Fruit fly (Drosophila melanogaster) whole organism, embryonic: Measurements from ENCODE around the gene AsnRS.

ENCODE experiments used
- Ada2b ChIP-seq: fragments of 200-800 bp; sonication (Bioruptor generic); IDR thresholded peaks from 2 replicates; pipeline ENCODE4 v1.3.6; 2022; ENCODE audit warnings: missing biosample characterization, missing genetic modification characterization
- BtbVII ChIP-seq: fragments of 200-800 bp; sonication (Bioruptor generic); optimal IDR thresholded peaks from 3 replicates; lab custom pipeline; 2017; ENCODE audit warnings: missing biosample characterization, mild to moderate bottlenecking, missing genetic modification characterization
- CG1024 ChIP-seq: fragments of 200-800 bp; sonication (Bioruptor generic); IDR thresholded peaks from 2 replicates; pipeline ENCODE4 v1.3.6; 2022; ENCODE audit warnings: missing biosample characterization, missing genetic modification characterization
- CG10462 ChIP-seq: fragments of 200-800 bp; sonication (Bioruptor generic); optimal IDR thresholded peaks from 2 replicates; lab custom pipeline; 2016; ENCODE audit warnings: missing biosample characterization, missing genetic modification characterization
- CG15073 ChIP-seq: fragments of 200-800 bp; sonication (Bioruptor generic); optimal IDR thresholded peaks from 2 replicates; lab custom pipeline; 2016; ENCODE audit warnings: missing biosample characterization, missing genetic modification characterization
- CG17612 ChIP-seq: fragments of 200-800 bp; sonication (Bioruptor generic); IDR thresholded peaks from 2 replicates; pipeline ENCODE4 v1.3.6; 2022; ENCODE audit warnings: missing biosample characterization, missing genetic modification characterization
- CG17912 ChIP-seq: fragments of 200-800 bp; sonication (Bioruptor generic); optimal IDR thresholded peaks from 2 replicates; lab custom pipeline; 2018; ENCODE audit warnings: missing biosample characterization, mild to moderate bottlenecking, missing genetic modification characterization
- CG18476 ChIP-seq: fragments of 200-800 bp; sonication (Bioruptor generic); optimal IDR thresholded peaks from 2 replicates; lab custom pipeline; 2016; ENCODE audit warnings: missing biosample characterization, mild to moderate bottlenecking, missing genetic modification characterization
- CG2889 ChIP-seq: fragments of 200-800 bp; sonication (Bioruptor generic); IDR thresholded peaks from 3 replicates; pipeline ENCODE4 v1.3.6; 2022; ENCODE audit warnings: missing biosample characterization, missing genetic modification characterization
- CG30020 ChIP-seq: fragments of 200-800 bp; optimal IDR thresholded peaks from 2 replicates; lab custom pipeline; 2019; ENCODE audit warnings: missing biosample characterization, mild to moderate bottlenecking, missing genetic modification characterization, moderate library complexity
- CG3163 ChIP-seq: fragments of 200-800 bp; sonication (Bioruptor generic); optimal IDR thresholded peaks from 3 replicates; lab custom pipeline; 2016; ENCODE audit warnings: missing biosample characterization, missing genetic modification characterization
- CG32532 ChIP-seq: fragments of 200-800 bp; sonication (Bioruptor generic); IDR thresholded peaks from 2 replicates; pipeline ENCODE4 v1.3.6; 2022; ENCODE audit warnings: missing biosample characterization, missing genetic modification characterization
- CG3281 ChIP-seq: fragments of 200-800 bp; sonication (Bioruptor generic); optimal IDR thresholded peaks from 3 replicates; lab custom pipeline; 2017; ENCODE audit warnings: missing biosample characterization, mild to moderate bottlenecking, missing genetic modification characterization
- CG33557 ChIP-seq: fragments of 200-800 bp; sonication (Bioruptor generic); optimal IDR thresholded peaks from 2 replicates; lab custom pipeline; 2019; ENCODE audit warnings: missing biosample characterization, mild to moderate bottlenecking, missing genetic modification characterization, moderate library complexity
- CG4360 ChIP-seq: fragments of 200-800 bp; sonication (Bioruptor generic); IDR thresholded peaks from 2 replicates; pipeline ENCODE4 v1.3.6; 2022; ENCODE audit warnings: missing biosample characterization, missing genetic modification characterization
- CG7928 ChIP-seq: fragments of 200-800 bp; sonication (Bioruptor generic); optimal IDR thresholded peaks from 2 replicates; lab custom pipeline; 2017; ENCODE audit warnings: missing biosample characterization, mild to moderate bottlenecking, missing genetic modification characterization
- CG8359 ChIP-seq: fragments of 200-800 bp; sonication (Bioruptor generic); optimal IDR thresholded peaks from 2 replicates; lab custom pipeline; 2017; ENCODE audit warnings: missing biosample characterization, mild to moderate bottlenecking, missing genetic modification characterization, borderline replicate concordance
- CG8478 ChIP-seq: fragments of >200 bp; optimal IDR thresholded peaks from 2 replicates; lab custom pipeline; 2018
- CkIIα-i1 ChIP-seq: fragments of 200-800 bp; sonication (Bioruptor generic); IDR thresholded peaks from 2 replicates; pipeline ENCODE4 v1.3.6; 2022; ENCODE audit warnings: missing biosample characterization, missing genetic modification characterization
- CoRest ChIP-seq: fragments of 200-800 bp; sonication (Bioruptor generic); optimal IDR thresholded peaks from 3 replicates; lab custom pipeline; 2018; ENCODE audit warnings: missing biosample characterization, mild to moderate bottlenecking, missing genetic modification characterization, moderate library complexity
- D19B ChIP-seq: fragments of 200-800 bp; sonication (Bioruptor generic); optimal IDR thresholded peaks from 2 replicates; lab custom pipeline; 2017; ENCODE audit warnings: missing biosample characterization, mild to moderate bottlenecking, missing genetic modification characterization
- Drgx ChIP-seq: fragments of 200-800 bp; sonication (Bioruptor generic); IDR thresholded peaks from 2 replicates; pipeline ENCODE4 v1.3.6; 2022; ENCODE audit warnings: missing biosample characterization, missing genetic modification characterization
- E2f1 ChIP-seq: fragments of 200-800 bp; sonication (Bioruptor generic); IDR thresholded peaks from 2 replicates; pipeline ENCODE4 v1.3.6; 2022; ENCODE audit warnings: missing biosample characterization, missing genetic modification characterization
- H15 ChIP-seq: fragments of 200-800 bp; sonication (Bioruptor generic); IDR thresholded peaks from 3 replicates; pipeline ENCODE4 v1.3.6; 2022; ENCODE audit warnings: missing biosample characterization, missing genetic modification characterization
- Hr78 ChIP-seq, 2 experiments: fragments of 200-800 bp in 1 of 2; fragments of >200 bp in 1 of 2; sonication (Bioruptor generic) in 1 of 2; optimal IDR thresholded peaks; 2 replicates each; lab custom pipeline; 2017 to 2019; ENCODE audit warnings: missing biosample characterization in 2 of 2, missing genetic modification characterization in 2 of 2, mild to moderate bottlenecking in 1 of 2, moderate library complexity in 1 of 2
- MTF-1 ChIP-seq: fragments of 200-800 bp; sonication (Bioruptor generic); optimal IDR thresholded peaks from 2 replicates; lab custom pipeline; 2018; ENCODE audit warnings: missing biosample characterization, mild to moderate bottlenecking, missing genetic modification characterization, borderline replicate concordance
- Meics ChIP-seq: fragments of 200-800 bp; sonication (Bioruptor generic); optimal IDR thresholded peaks from 2 replicates; lab custom pipeline; 2017; ENCODE audit warnings: missing biosample characterization, mild to moderate bottlenecking, missing genetic modification characterization
- Myb ChIP-seq: fragments of 200-800 bp; sonication (Bioruptor generic); optimal IDR thresholded peaks from 2 replicates; lab custom pipeline; 2016; ENCODE audit warnings: missing biosample characterization, missing genetic modification characterization
- Nf-YA ChIP-seq: fragments of 200-800 bp; sonication (Bioruptor generic); IDR thresholded peaks from 2 replicates; pipeline ENCODE4 v1.3.6; 2022; ENCODE audit warnings: missing biosample characterization, missing genetic modification characterization
- Sin3A ChIP-seq: fragments of >200 bp; optimal IDR thresholded peaks from 2 replicates; lab custom pipeline; 2018
- abd-A ChIP-seq: fragments of 200-800 bp; sonication (Bioruptor generic); optimal IDR thresholded peaks from 3 replicates; lab custom pipeline; 2019; ENCODE audit warnings: missing biosample characterization, mild to moderate bottlenecking, missing genetic modification characterization, moderate library complexity
- ara ChIP-seq: fragments of 200-800 bp; sonication (Bioruptor generic); IDR thresholded peaks from 2 replicates; pipeline ENCODE4 v1.3.6; 2022; ENCODE audit warnings: missing biosample characterization, missing genetic modification characterization
- crp ChIP-seq, 2 experiments: fragments of 200-800 bp; sonication (Bioruptor generic); optimal IDR thresholded peaks; 2 replicates in 1 of 2; 3 replicates in 1 of 2; lab custom pipeline; 2017; ENCODE audit warnings: missing biosample characterization in 2 of 2, missing genetic modification characterization in 2 of 2, mild to moderate bottlenecking in 1 of 2, moderate library complexity in 1 of 2
- cwo ChIP-seq: fragments of 200-800 bp; sonication (Bioruptor generic); optimal IDR thresholded peaks from 3 replicates; lab custom pipeline; 2017; ENCODE audit warnings: missing biosample characterization, missing genetic modification characterization, mild to moderate bottlenecking, moderate library complexity, missing genetic modification reagents
- dati ChIP-seq: fragments of 200-800 bp; sonication (Bioruptor generic); IDR thresholded peaks from 2 replicates; pipeline ENCODE4 v1.3.6; 2022; ENCODE audit warnings: missing biosample characterization, missing genetic modification characterization
- fru ChIP-seq: fragments of >200 bp; optimal IDR thresholded peaks from 2 replicates; lab custom pipeline; 2017
- gem ChIP-seq: fragments of 200-800 bp; sonication (Bioruptor generic); optimal IDR thresholded peaks from 2 replicates; lab custom pipeline; 2019; ENCODE audit warnings: missing biosample characterization, mild to moderate bottlenecking, missing genetic modification characterization, moderate library complexity
- jing ChIP-seq: fragments of 200-800 bp; sonication (Bioruptor generic); optimal IDR thresholded peaks from 2 replicates; lab custom pipeline; 2018; ENCODE audit warnings: missing biosample characterization, mild to moderate bottlenecking, missing genetic modification characterization
- lab ChIP-seq: fragments of 200-800 bp; sonication (Bioruptor generic); optimal IDR thresholded peaks from 3 replicates; lab custom pipeline; 2017; ENCODE audit warnings: missing biosample characterization, missing genetic modification characterization, mild to moderate bottlenecking, moderate library complexity, missing genetic modification reagents
- phol ChIP-seq: fragments of 200-800 bp; sonication (Bioruptor generic); optimal IDR thresholded peaks from 3 replicates; lab custom pipeline; 2018; ENCODE audit warnings: missing biosample characterization, mild to moderate bottlenecking, missing genetic modification characterization, moderate library complexity
- pita ChIP-seq: fragments of 200-800 bp; sonication (Bioruptor generic); optimal IDR thresholded peaks from 2 replicates; lab custom pipeline; 2017; ENCODE audit warnings: missing biosample characterization, mild to moderate bottlenecking, missing genetic modification characterization
- tio ChIP-seq: fragments of 200-800 bp; sonication (Bioruptor generic); optimal IDR thresholded peaks from 2 replicates; lab custom pipeline; 2017; ENCODE audit warnings: missing biosample characterization, missing genetic modification characterization, inconsistent platforms
- toy ChIP-seq: fragments of 200-800 bp; sonication (Bioruptor generic); IDR thresholded peaks from 2 replicates; pipeline ENCODE4 v1.3.6; 2022; ENCODE audit warnings: missing biosample characterization, missing genetic modification characterization
- tx ChIP-seq: fragments of 200-800 bp; sonication (Bioruptor generic); optimal IDR thresholded peaks from 2 replicates; lab custom pipeline; 2016; ENCODE audit warnings: missing biosample characterization, missing genetic modification characterization
- unc-4 ChIP-seq: fragments of 200-800 bp; sonication (Bioruptor generic); IDR thresholded peaks from 2 replicates; pipeline ENCODE4 v1.3.6; 2022; ENCODE audit warnings: missing biosample characterization, missing genetic modification characterization; ENCODE audit not compliant: partially characterized antibody
- usp ChIP-seq: fragments of >200 bp; optimal IDR thresholded peaks from 2 replicates; lab custom pipeline; 2017; ENCODE audit warnings: missing biosample characterization, missing genetic modification characterization
- wek ChIP-seq: fragments of 200-800 bp; sonication (Bioruptor generic); optimal IDR thresholded peaks from 3 replicates; lab custom pipeline; 2018; ENCODE audit warnings: missing biosample characterization, mild to moderate bottlenecking, missing genetic modification characterization, moderate library complexity
- z ChIP-seq: fragments of 200-800 bp; sonication (Bioruptor generic); IDR thresholded peaks from 3 replicates; pipeline ENCODE4 v1.3.6; 2022; ENCODE audit warnings: missing biosample characterization, missing genetic modification characterization

AsnRS gene

DNA sequence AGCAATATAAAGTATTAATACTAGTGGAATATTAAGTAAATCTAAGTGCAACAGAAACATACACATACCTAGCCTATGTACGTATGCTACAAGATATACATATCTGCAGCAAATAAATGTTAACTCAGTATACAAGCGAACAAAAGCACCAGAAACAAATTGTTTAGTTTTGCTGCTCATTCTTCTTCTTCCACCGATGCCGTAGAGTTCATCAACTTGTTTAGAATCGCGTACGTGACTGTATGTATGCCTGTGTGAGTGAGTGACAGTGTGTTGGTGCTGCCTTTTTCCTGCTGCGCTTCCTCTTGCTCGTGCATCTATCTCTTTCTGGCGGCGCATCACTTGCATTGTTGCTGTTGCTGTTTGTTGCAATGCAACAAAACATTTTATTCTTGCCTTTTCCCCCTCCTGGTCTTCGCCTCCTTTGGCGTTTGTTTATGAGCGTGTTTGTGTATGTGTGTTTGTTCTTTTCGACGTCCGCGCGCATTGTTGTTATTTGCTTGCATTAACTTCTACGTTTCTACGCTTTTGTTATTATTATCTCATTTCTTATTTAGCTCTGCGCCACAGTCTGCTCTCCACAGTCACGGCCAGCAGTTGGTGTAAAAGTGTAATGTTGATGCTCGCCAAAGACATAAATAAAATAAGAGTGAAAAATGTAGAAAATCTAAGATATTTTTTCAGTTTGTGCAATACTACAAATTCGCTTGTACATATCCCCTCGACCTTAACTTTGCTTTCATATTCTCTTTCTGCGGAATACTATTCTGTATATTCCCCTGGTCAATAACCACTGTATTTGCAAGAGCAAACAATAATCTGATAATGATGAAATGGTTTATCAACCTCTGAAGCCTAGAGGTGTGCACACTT is 27.2 kb upstream of the AsnRS start (continued):
- TF ChIP-seq CG18476 (GFP tag; lab: Kevin White, UChicago) = peak; percentile 13
- TF ChIP-seq ara (GFP tag; lab: Robert Waterston, UW) = peak; percentile 55; the same call in 1 of the 2 replicates
- no peak for TF ChIP-seq CG32532
- no peak for TF ChIP-seq CG2889 (GFP tag; lab: Robert Waterston, UW)
- TF ChIP-seq Drgx (GFP tag; lab: Robert Waterston, UW) = peak; percentile 70
- peak; percentile 69 for TF ChIP-seq CG4360 (GFP tag; lab: Robert Waterston, UW)
- TF ChIP-seq CG10462 (GFP tag; lab: Kevin White, UChicago) = no peak
- no peak for TF ChIP-seq CG17912
- TF ChIP-seq dati (GFP tag; lab: Robert Waterston, UW) = no peak
- no peak for TF ChIP-seq crp (GFP tag; optimal IDR thresholded peaks at IDR 0.05; lab: Kevin White, UChicago)
- TF ChIP-seq CkIIα-i1 (GFP tag; lab: Robert Waterston, UW) = no peak
- peak; percentile 28; the same call in 1 of the 2 replicates for TF ChIP-seq Ada2b (GFP tag; lab: Robert Waterston, UW)
- no peak for TF ChIP-seq E2f1 (GFP tag; lab: Robert Waterston, UW)
- TF ChIP-seq CG15073 (GFP tag; lab: Kevin White, UChicago) = no peak
- peak; percentile 30; the same call in 1 of the 3 replicates for TF ChIP-seq H15
- no peak for TF ChIP-seq CG8478 (lab: Kevin White, UChicago)
- no peak for TF ChIP-seq pita
- no peak for TF ChIP-seq cwo (GFP tag; lab: Kevin White, UChicago)
- TF ChIP-seq CG3281 (GFP tag; lab: Kevin White, UChicago) = peak; percentile 19
- peak; percentile 2 for TF ChIP-seq CoRest (tag; lab: Kevin White, UChicago)
- TF ChIP-seq jing (GFP tag; lab: Kevin White, UChicago) = no peak
- TF ChIP-seq tx (GFP tag; lab: Kevin White, UChicago) = no peak
- no peak for TF ChIP-seq fru (lab: Kevin White, UChicago)
- TF ChIP-seq tio (GFP tag; lab: Kevin White, UChicago) = peak; percentile 48
- TF ChIP-seq Meics (GFP tag; lab: Kevin White, UChicago) = peak; percentile 31
- peak; percentile 46 for TF ChIP-seq CG33557 (GFP tag; lab: Kevin White, UChicago)
- TF ChIP-seq Hr78 (GFP tag; optimal IDR thresholded peaks at IDR 0.05; lab: Kevin White, UChicago) = no peak
- TF ChIP-seq gem (tag; lab: Kevin White, UChicago) = peak; percentile 56
- TF ChIP-seq wek (GFP tag; lab: Kevin White, UChicago) = peak; percentile 16

DNA sequence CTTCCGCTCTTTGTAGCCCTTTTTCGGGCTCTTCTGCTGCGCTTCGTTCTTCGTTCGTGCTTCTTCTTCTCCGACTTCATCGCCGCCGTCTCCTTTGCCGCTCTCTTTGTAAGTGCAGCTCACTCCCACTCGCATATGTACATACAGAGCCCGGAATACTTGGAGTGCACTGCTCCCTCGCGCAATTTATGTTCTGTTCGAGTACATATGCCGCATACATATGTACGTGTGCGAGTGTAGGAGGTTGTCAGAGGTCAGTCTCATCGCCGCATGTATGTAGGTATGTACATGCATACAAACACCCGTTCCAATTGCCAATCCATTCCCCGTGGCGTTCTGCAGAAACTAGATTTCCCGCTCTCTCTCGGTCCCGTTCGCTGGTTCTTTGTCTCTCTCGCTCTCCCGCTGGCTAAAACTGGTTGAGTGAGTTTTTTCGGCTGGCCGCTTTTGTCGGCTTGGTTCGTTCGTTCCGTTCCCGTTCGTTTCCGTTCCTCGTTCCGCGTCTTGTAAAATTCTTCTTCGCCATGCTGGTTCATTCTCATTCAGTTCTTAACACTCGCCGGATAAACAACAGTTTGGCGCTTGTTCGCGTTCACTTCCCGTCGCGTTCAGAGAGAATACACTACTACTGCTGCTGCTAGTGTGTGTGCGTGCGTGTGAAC is 26.4 kb upstream of the AsnRS start:
- TF ChIP-seq CG17612 (GFP tag; lab: Robert Waterston, UW) = no peak
- TF ChIP-seq D19B = no peak
- no peak for TF ChIP-seq Myb
- TF ChIP-seq CG1024 (GFP tag; lab: Robert Waterston, UW) = 0 out of 2 replicates have a peak, but pooled peaks have one; percentile 9
- TF ChIP-seq usp (GFP tag; lab: Kevin White, UChicago) = no peak
- peak; percentile 98 for TF ChIP-seq z
- TF ChIP-seq CG8359 (GFP tag; lab: Kevin White, UChicago) = no peak
- TF ChIP-seq lab (GFP tag; lab: Kevin White, UChicago) = peak; percentile 77
- peak; percentile 42; the same call in 1 of the 2 replicates for TF ChIP-seq unc-4 (GFP tag; lab: Robert Waterston, UW)
- peak; percentile 49 for TF ChIP-seq MTF-1 (GFP tag; lab: Kevin White, UChicago)
- TF ChIP-seq Sin3A (lab: Kevin White, UChicago) = no peak
- TF ChIP-seq BtbVII (GFP tag; lab: Kevin White, UChicago) = peak; percentile 44
- peak; percentile 34 for TF ChIP-seq phol (tag; lab: Kevin White, UChicago)
- no peak for TF ChIP-seq Nf-YA (GFP tag; lab: Robert Waterston, UW)
- no peak for TF ChIP-seq CG7928 (GFP tag; lab: Kevin White, UChicago)
- peak; percentile 48 for TF ChIP-seq CG30020
- peak; percentile 34; the same call in 1 of the 2 replicates for TF ChIP-seq ara (GFP tag; lab: Robert Waterston, UW)
- TF ChIP-seq toy (GFP tag; lab: Robert Waterston, UW) = no peak
- no peak for TF ChIP-seq CG3163 (GFP tag; lab: Kevin White, UChicago)
- peak; percentile 70 for TF ChIP-seq abd-A (tag; lab: Kevin White, UChicago)
